Worm (Caenorhabditis elegans) whole organism, L4 larva: ENCODE results near the gene btb-18.

Source experiments
- F26F4.8 ChIP-seq: fragments of 200-800 bp; sonication (Bioruptor generic); conservative IDR thresholded peaks from 2 replicates; pipeline ENCODE4 v1.3.6; 2022; ENCODE audit warnings: missing genetic modification characterization, missing compliant biosample characterization
- F37D6.2 ChIP-seq: sonication (generic microtip); optimal IDR thresholded peaks from 2 replicates; lab custom pipeline; 2016; ENCODE audit warnings: mild to moderate bottlenecking, missing genetic modification characterization, missing compliant biosample characterization
- F44E2.7 ChIP-seq: fragments of 200-800 bp; sonication (Bioruptor generic); IDR thresholded peaks from 2 replicates; pipeline ENCODE4 v2.1.2; 2022; ENCODE audit warnings: missing genetic modification characterization, missing compliant biosample characterization
- F49E8.2 ChIP-seq: sonication (generic microtip); optimal IDR thresholded peaks from 2 replicates; lab custom pipeline; 2016; ENCODE audit warnings: missing compliant biosample characterization, mild to moderate bottlenecking, missing genetic modification characterization, borderline replicate concordance
- T26A8.4 ChIP-seq: fragments of 200-800 bp; sonication (Bioruptor generic); IDR thresholded peaks from 2 replicates; pipeline ENCODE4 v1.3.6; 2022; ENCODE audit warnings: missing genetic modification characterization, missing compliant biosample characterization
- Y48G9A.11 ChIP-seq: fragments of 200-800 bp; sonication (Bioruptor generic); IDR thresholded peaks from 2 replicates; pipeline ENCODE4 v1.3.6; 2022; ENCODE audit warnings: missing genetic modification reagents, missing genetic modification characterization, missing compliant biosample characterization
- Y5F2A.4 ChIP-seq: fragments of 200-800 bp; sonication (Bioruptor generic); optimal IDR thresholded peaks from 2 replicates; lab custom pipeline; 2018; ENCODE audit warnings: mild to moderate bottlenecking, missing genetic modification characterization, missing compliant biosample characterization
- ZK337.2 ChIP-seq: fragments of 200-800 bp; sonication (Bioruptor generic); IDR thresholded peaks from 2 replicates; pipeline ENCODE4 v1.3.6; 2022; ENCODE audit warnings: missing genetic modification reagents, missing genetic modification characterization, missing compliant biosample characterization
- aha-1 ChIP-seq: fragments of 150-350 bp; peaks from one replicate; lab custom pipeline; 2014; ENCODE audit warnings: missing biosample characterization, missing genetic modification characterization
- ceh-28 ChIP-seq: fragments of 150-350 bp; optimal IDR thresholded peaks from 2 replicates; lab custom pipeline; 2014; ENCODE audit warnings: missing biosample characterization, missing genetic modification reagents, missing genetic modification characterization
- ceh-44 ChIP-seq: fragments of 200-800 bp; sonication (Bioruptor generic); IDR thresholded peaks from 2 replicates; pipeline ENCODE4 v1.3.6; 2022; ENCODE audit warnings: missing genetic modification reagents, missing genetic modification characterization, missing compliant biosample characterization
- daf-12 ChIP-seq: fragments of 150-350 bp; optimal IDR thresholded peaks from 2 replicates; lab custom pipeline; 2014; ENCODE audit warnings: missing biosample characterization, missing genetic modification reagents, missing genetic modification characterization
- daf-16 ChIP-seq, 3 experiments: sonication (generic microtip); optimal IDR thresholded peaks; 2 replicates each; lab custom pipeline; 2016 to 2017; ENCODE audit warnings: missing genetic modification characterization in 3 of 3, missing genetic modification reagents in 3 of 3, mild to moderate bottlenecking in 2 of 3, missing compliant biosample characterization in 2 of 3, missing biosample characterization in 1 of 3, moderate library complexity in 1 of 3
- daf-19 ChIP-seq: fragments of 200-800 bp; sonication (Bioruptor generic); conservative IDR thresholded peaks from 2 replicates; pipeline ENCODE4 v1.3.6; 2022; ENCODE audit warnings: missing genetic modification characterization, missing compliant biosample characterization
- dmd-6 ChIP-seq: fragments of 200-800 bp; sonication (Bioruptor generic); IDR thresholded peaks from 2 replicates; pipeline ENCODE4 v1.3.6; 2022; ENCODE audit warnings: missing genetic modification reagents, missing genetic modification characterization, missing compliant biosample characterization
- dmd-8 ChIP-seq: fragments of 200-800 bp; sonication (Bioruptor generic); IDR thresholded peaks from 2 replicates; pipeline ENCODE4 v1.3.6; 2022; ENCODE audit warnings: missing genetic modification characterization, missing compliant biosample characterization
- duxl-1 ChIP-seq: sonication (generic microtip); optimal IDR thresholded peaks from 2 replicates; lab custom pipeline; 2016; ENCODE audit warnings: mild to moderate bottlenecking, missing genetic modification characterization, moderate library complexity, missing compliant biosample characterization; ENCODE audit not compliant: poor library complexity
- dve-1 ChIP-seq: sonication (generic microtip); optimal IDR thresholded peaks from 2 replicates; lab custom pipeline; 2017; ENCODE audit warnings: antibody characterized with exemption, mild to moderate bottlenecking, missing genetic modification characterization, missing compliant biosample characterization; ENCODE audit not compliant: insufficient read depth
- egl-27 ChIP-seq: sonication (generic microtip); optimal IDR thresholded peaks from 3 replicates; lab custom pipeline; 2017; ENCODE audit warnings: missing biosample characterization, missing genetic modification reagents, missing genetic modification characterization
- hlh-11 ChIP-seq: fragments of 200-800 bp; sonication (Bioruptor generic); optimal IDR thresholded peaks from 2 replicates; lab custom pipeline; 2018; ENCODE audit warnings: mild to moderate bottlenecking, missing genetic modification characterization, missing compliant biosample characterization
- hlh-30 ChIP-seq: sonication (generic microtip); optimal IDR thresholded peaks from 2 replicates; lab custom pipeline; 2017; ENCODE audit warnings: antibody characterized with exemption, mild to moderate bottlenecking, missing genetic modification characterization, missing compliant biosample characterization; ENCODE audit not compliant: insufficient read depth
- lin-1 ChIP-seq: fragments of 200-800 bp; sonication (Bioruptor generic); IDR thresholded peaks from 2 replicates; pipeline ENCODE4 v1.3.6; 2022; ENCODE audit warnings: missing genetic modification reagents, missing genetic modification characterization, missing compliant biosample characterization
- lin-13 ChIP-seq: fragments of 150-350 bp; optimal IDR thresholded peaks from 2 replicates; lab custom pipeline; 2014; ENCODE audit warnings: missing biosample characterization, missing genetic modification reagents, missing genetic modification characterization
- lin-15B ChIP-seq: fragments of 150-350 bp; sonication (generic microtip); optimal IDR thresholded peaks from 3 replicates; lab custom pipeline; 2014; ENCODE audit warnings: missing biosample characterization, missing genetic modification characterization
- lin-29 ChIP-seq: fragments of 200-800 bp; sonication (Bioruptor generic); IDR thresholded peaks from 2 replicates; pipeline ENCODE4 v1.3.6; 2022; ENCODE audit warnings: missing genetic modification reagents, missing genetic modification characterization, missing compliant biosample characterization
- lsy-2 ChIP-seq, 2 experiments: fragments of 150-350 bp in 1 of 2; sonication (generic microtip) in 1 of 2; optimal IDR thresholded peaks; 2 replicates each; lab custom pipeline; 2014 to 2017; ENCODE audit warnings: missing biosample characterization in 2 of 2, missing genetic modification characterization in 2 of 2
- madf-5 ChIP-seq, 2 experiments: fragments of 200-800 bp; sonication (Bioruptor generic); IDR thresholded peaks; 2 replicates each; pipeline ENCODE4 v1.3.6; 2022; ENCODE audit warnings: missing compliant biosample characterization in 2 of 2, missing genetic modification characterization in 2 of 2
- madf-9 ChIP-seq: fragments of 200-800 bp; sonication (Bioruptor generic); conservative IDR thresholded peaks from 2 replicates; pipeline ENCODE4 v1.3.6; 2022; ENCODE audit warnings: missing genetic modification reagents, missing genetic modification characterization, missing compliant biosample characterization
- mdl-1 ChIP-seq, 2 experiments: fragments of 150-350 bp in 1 of 2; sonication (generic microtip) in 1 of 2; optimal IDR thresholded peaks; 2 replicates each; lab custom pipeline; 2014 to 2017; ENCODE audit warnings: missing biosample characterization in 2 of 2, missing genetic modification characterization in 2 of 2
- mep-1 ChIP-seq: fragments of 150-350 bp; sonication (generic microtip); optimal IDR thresholded peaks from 3 replicates; lab custom pipeline; 2014; ENCODE audit warnings: missing biosample characterization, missing genetic modification characterization
- mes-2 ChIP-seq: sonication (generic microtip); optimal IDR thresholded peaks from 2 replicates; lab custom pipeline; 2016; ENCODE audit warnings: missing genotype, mild to moderate bottlenecking, missing genetic modification characterization, missing compliant biosample characterization; ENCODE audit not compliant: poor library complexity, severe bottlenecking
- mxl-3 ChIP-seq: fragments of 200-800 bp; sonication (Bioruptor generic); optimal IDR thresholded peaks from 2 replicates; lab custom pipeline; 2018; ENCODE audit warnings: mild to moderate bottlenecking, missing genetic modification characterization, missing compliant biosample characterization
- nhr-237 ChIP-seq: sonication (generic microtip); optimal IDR thresholded peaks from 2 replicates; lab custom pipeline; 2017; ENCODE audit warnings: missing biosample characterization, missing genetic modification characterization
- nhr-25 ChIP-seq: sonication (generic microtip); optimal IDR thresholded peaks from 2 replicates; lab custom pipeline; 2017; ENCODE audit warnings: missing genetic modification characterization, mild to moderate bottlenecking, missing compliant biosample characterization, antibody characterized with exemption, moderate library complexity, borderline replicate concordance; ENCODE audit not compliant: insufficient read depth
- nhr-28 ChIP-seq: fragments of 150-350 bp; optimal IDR thresholded peaks from 2 replicates; lab custom pipeline; 2014; ENCODE audit warnings: missing biosample characterization, missing genetic modification characterization
- nhr-76 ChIP-seq: fragments of 150-350 bp; optimal IDR thresholded peaks from 2 replicates; lab custom pipeline; 2014; ENCODE audit warnings: missing biosample characterization, missing genetic modification characterization
- pqm-1 ChIP-seq: sonication (generic microtip); optimal IDR thresholded peaks from 2 replicates; lab custom pipeline; 2017; ENCODE audit warnings: missing biosample characterization, missing genetic modification characterization
- set-16 ChIP-seq: fragments of 200-800 bp; sonication (Bioruptor generic); IDR thresholded peaks from 2 replicates; pipeline ENCODE4 v1.3.6; 2022; ENCODE audit warnings: missing genetic modification reagents, missing genetic modification characterization, missing compliant biosample characterization
- spr-3 ChIP-seq: fragments of 200-800 bp; sonication (Bioruptor generic); optimal IDR thresholded peaks from 2 replicates; lab custom pipeline; 2018; ENCODE audit warnings: mild to moderate bottlenecking, missing genetic modification characterization, missing compliant biosample characterization
- tra-1 ChIP-seq: fragments of 200-800 bp; sonication (Bioruptor generic); IDR thresholded peaks from 2 replicates; pipeline ENCODE4 v1.3.6; 2022; ENCODE audit warnings: missing genetic modification reagents, missing genetic modification characterization, missing compliant biosample characterization
- unc-62 ChIP-seq, 3 experiments: fragments of 150-350 bp in 1 of 3; sonication (generic microtip); optimal IDR thresholded peaks in 2 of 3; peaks in 1 of 3; 1 replicate in 1 of 3; 2 replicates in 2 of 3; lab custom pipeline; 2014 to 2017; ENCODE audit warnings: missing biosample characterization in 3 of 3, missing genetic modification characterization in 3 of 3, missing genetic modification reagents in 3 of 3, missing genotype in 1 of 3
- vab-7 ChIP-seq: fragments of 200-800 bp; sonication (Bioruptor generic); IDR thresholded peaks from 2 replicates; pipeline ENCODE4 v1.3.6; 2022; ENCODE audit warnings: missing genetic modification reagents, missing genetic modification characterization, missing compliant biosample characterization

Gene btb-18

ce11 chrII:3296644-3297043 is 1.4 kb upstream of the btb-18 start, which contains the start of gene btb-16:
Gene btb-16, plus strand, starts transcription at chrII:3296883.
- TF ChIP-seq hlh-11 (tag; lab: Kevin White, UChicago): peak; percentile 9
- 0 out of 2 replicates have a peak, but pooled peaks have one; percentile 13 for TF ChIP-seq dmd-6 (GFP tag; lab: Robert Waterston, UW)
- no peak for TF ChIP-seq unc-62 (GFP tag; optimal IDR thresholded peaks at IDR 0.05 in 1 of 2; lab: Kevin White, UChicago)
- no peak for TF ChIP-seq unc-62 (tag; optimal IDR thresholded peaks at IDR 0.05; lab: Kevin White, UChicago)
- no peak for TF ChIP-seq daf-16 (GFP tag; optimal IDR thresholded peaks at IDR 0.05; lab: Kevin White, UChicago)
- peak; percentile 91 for TF ChIP-seq daf-16 (tag; optimal IDR thresholded peaks at IDR 0.05; lab: Kevin White, UChicago)
- TF ChIP-seq nhr-28 (tag; lab: Kevin White, UChicago): peak; percentile 36
- peak; percentile 26 for TF ChIP-seq hlh-30 (tag; lab: Kevin White, UChicago)
- TF ChIP-seq dmd-8 (GFP tag; lab: Robert Waterston, UW): no peak
- no peak for TF ChIP-seq Y5F2A.4 (GFP tag; lab: Kevin White, UChicago)
- TF ChIP-seq pqm-1 (tag; lab: Kevin White, UChicago): peak; percentile 1
- peak; percentile 40 for TF ChIP-seq dve-1 (tag; lab: Kevin White, UChicago)
- no peak for TF ChIP-seq daf-12
- TF ChIP-seq F37D6.2 (tag; lab: Kevin White, UChicago): no peak
- no peak for TF ChIP-seq lin-15B
- TF ChIP-seq, all 104 proteins: peak for 7

ce11 chrII:3299457-3299856 is 1.4 kb downstream of the btb-18 start, which contains the start of gene btb-22:
Gene btb-22, plus strand, starts transcription at chrII:3299757.
- no peak for TF ChIP-seq nhr-76 (tag; lab: Kevin White, UChicago)
- no peak for TF ChIP-seq lin-13 (GFP tag; lab: Kevin White, UChicago)
- no peak for TF ChIP-seq mxl-3 (GFP tag; lab: Kevin White, UChicago)
- no peak for TF ChIP-seq F37D6.2 (tag; lab: Kevin White, UChicago)
- no peak for TF ChIP-seq duxl-1 (tag; lab: Kevin White, UChicago)
- no peak for TF ChIP-seq F26F4.8 (GFP tag; lab: Robert Waterston, UW)
- TF ChIP-seq T26A8.4 (GFP tag; lab: Robert Waterston, UW): no peak
- no peak for TF ChIP-seq daf-12
- TF ChIP-seq lsy-2 (tag; optimal IDR thresholded peaks at IDR 0.05; lab: Kevin White, UChicago): no peak
- TF ChIP-seq daf-16 (GFP tag; optimal IDR thresholded peaks at IDR 0.05; lab: Kevin White, UChicago): no peak
- TF ChIP-seq daf-16 (tag; optimal IDR thresholded peaks at IDR 0.05; lab: Kevin White, UChicago): no peak
- TF ChIP-seq ZK337.2 (GFP tag; lab: Robert Waterston, UW): no peak
- TF ChIP-seq F44E2.7: no peak
- no peak for TF ChIP-seq Y48G9A.11 (GFP tag; lab: Robert Waterston, UW)
- TF ChIP-seq mdl-1 (tag; optimal IDR thresholded peaks at IDR 0.05; lab: Kevin White, UChicago): no peak
- no peak for TF ChIP-seq ceh-28 (tag; lab: Kevin White, UChicago)
- TF ChIP-seq vab-7 (GFP tag; lab: Robert Waterston, UW): no peak
- no peak for TF ChIP-seq nhr-25 (tag; lab: Kevin White, UChicago)
- TF ChIP-seq F49E8.2 (tag; lab: Kevin White, UChicago): no peak
- no peak for TF ChIP-seq lin-29 (GFP tag; lab: Robert Waterston, UW)

- TF ChIP-seq mes-2 (tag; lab: Kevin White, UChicago) (peak; percentile 55), tra-1 (GFP tag; lab: Robert Waterston, UW) (no peak), egl-27 (tag; lab: Kevin White, UChicago) (no peak), spr-3 (GFP tag; lab: Kevin White, UChicago) (no peak), set-16 (GFP tag; lab: Robert Waterston, UW) (no peak), nhr-237 (tag; lab: Kevin White, UChicago) (no peak), lin-1 (GFP tag; lab: Robert Waterston, UW) (no peak), ceh-44 (no peak), Y48G9A.11 (GFP tag; lab: Robert Waterston, UW) (no peak), mep-1 (no peak), daf-19 (no peak), dmd-6 (GFP tag; lab: Robert Waterston, UW) (peak; percentile 30; the same call in 1 of the 2 replicates), nhr-28 (tag; lab: Kevin White, UChicago) (peak; percentile 56), madf-5 (GFP tag; IDR thresholded peaks at IDR 0.05; lab: Robert Waterston, UW) (no peak), dve-1 (tag; lab: Kevin White, UChicago) (peak; percentile 62), aha-1 (no peak), duxl-1 (tag; lab: Kevin White, UChicago) (peak; percentile 93), hlh-30 (tag; lab: Kevin White, UChicago) (peak; percentile 22), vab-7 (GFP tag; lab: Robert Waterston, UW) (no peak), daf-16 (GFP tag; optimal IDR thresholded peaks at IDR 0.05; lab: Kevin White, UChicago) (no peak), daf-16 (tag; optimal IDR thresholded peaks at IDR 0.05; lab: Kevin White, UChicago) (peak; percentile 81), nhr-76 (tag; lab: Kevin White, UChicago) (no peak), madf-9 (GFP tag; lab: Robert Waterston, UW) (no peak)
Measured at ce11 chrII:3303582-3303981, 5.6 kb downstream of the btb-18 start.
